Fruit fly (Drosophila melanogaster) S2 (cell line): ENCODE results near the gene DCP2.

Experiments
- CG8478 ChIP-seq: fragments of >200 bp; optimal IDR thresholded peaks from 2 replicates; lab custom pipeline; 2018
- CTCF ChIP-seq, 2 experiments: fragments of >200 bp; optimal IDR thresholded peaks; 2 replicates each; lab custom pipeline; 2018

dm6 chr3L:15809185-15809584 is 17.0 kb downstream of the DCP2 start, which contains the start of gene CG13445:
- no peak for TF ChIP-seq CG8478 (lab: Kevin White, UChicago)
- TF ChIP-seq CTCF (optimal IDR thresholded peaks at IDR 0.05; lab: Kevin White, UChicago), result no peak
